Fruit fly (Drosophila melanogaster) whole organism, prepupa: Measurements from ENCODE around the gene CG44002.

ENCODE experiments used
- CG3032 ChIP-seq: fragments of 200-800 bp; optimal IDR thresholded peaks from 2 replicates; lab custom pipeline; 2019; ENCODE audit warnings: missing biosample characterization, mild to moderate bottlenecking, missing genetic modification characterization, moderate library complexity
- CG7368 ChIP-seq: fragments of 200-800 bp; sonication (Bioruptor generic); optimal IDR thresholded peaks from 3 replicates; lab custom pipeline; 2016; ENCODE audit warnings: missing biosample characterization, missing genetic modification characterization
- OdsH ChIP-seq: fragments of 200-800 bp; sonication (Bioruptor generic); optimal IDR thresholded peaks from 3 replicates; lab custom pipeline; 2016; ENCODE audit warnings: missing biosample characterization, missing genetic modification characterization
- Smox ChIP-seq: fragments of 200-800 bp; sonication (Bioruptor generic); optimal IDR thresholded peaks from 3 replicates; lab custom pipeline; 2016; ENCODE audit warnings: missing biosample characterization, missing genetic modification characterization
- achi ChIP-seq: fragments of 200-800 bp; sonication (Bioruptor generic); optimal IDR thresholded peaks from 3 replicates; lab custom pipeline; 2016; ENCODE audit warnings: missing biosample characterization, missing genetic modification characterization
- dsx ChIP-seq: fragments of 200-800 bp; optimal IDR thresholded peaks from 3 replicates; lab custom pipeline; 2019; ENCODE audit warnings: missing biosample characterization, mild to moderate bottlenecking, missing genetic modification characterization, moderate library complexity; ENCODE audit not compliant: poor library complexity, severe bottlenecking
- fkh ChIP-seq: fragments of 200-800 bp; sonication (Bioruptor generic); optimal IDR thresholded peaks from 3 replicates; lab custom pipeline; 2017; ENCODE audit warnings: missing biosample characterization, mild to moderate bottlenecking, missing genetic modification characterization, moderate library complexity
- salr ChIP-seq, 2 experiments: fragments of 200-800 bp; sonication (Bioruptor generic); optimal IDR thresholded peaks; 3 replicates each; lab custom pipeline; 2016 to 2018; ENCODE audit warnings: missing biosample characterization in 2 of 2, missing genetic modification characterization in 2 of 2, mild to moderate bottlenecking in 1 of 2
- spab ChIP-seq: fragments of 200-800 bp; sonication (Bioruptor generic); optimal IDR thresholded peaks from 2 replicates; lab custom pipeline; 2017; ENCODE audit warnings: missing biosample characterization, mild to moderate bottlenecking, missing genetic modification characterization, missing genetic modification reagents
- svp ChIP-seq: fragments of 200-800 bp; sonication (Bioruptor generic); peaks from one replicate; lab custom pipeline; 2016; ENCODE audit warnings: missing biosample characterization, missing genetic modification characterization

Gene CG44002

DNA sequence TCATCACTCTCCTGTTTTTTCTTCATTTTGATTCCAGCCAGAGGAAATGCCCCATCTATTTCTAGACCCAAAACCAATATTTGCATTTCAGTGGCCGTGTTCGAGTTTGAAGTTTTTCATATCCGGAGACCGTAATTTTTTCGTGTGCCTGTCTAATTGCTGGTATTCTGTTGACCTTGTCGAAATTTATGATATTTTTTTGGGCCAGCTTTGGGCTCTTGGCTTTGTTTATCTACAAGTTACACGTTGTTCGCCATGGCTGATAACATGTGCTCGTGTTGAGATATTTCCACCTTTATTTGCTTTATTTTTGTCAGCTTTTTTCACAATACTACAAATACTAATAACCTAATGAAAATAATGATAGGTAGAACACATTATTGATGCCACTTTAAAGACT, 49.1 kb downstream of the CG44002 start:
- TF ChIP-seq fkh (peak; percentile 80), CG3032 (no peak)

DNA sequence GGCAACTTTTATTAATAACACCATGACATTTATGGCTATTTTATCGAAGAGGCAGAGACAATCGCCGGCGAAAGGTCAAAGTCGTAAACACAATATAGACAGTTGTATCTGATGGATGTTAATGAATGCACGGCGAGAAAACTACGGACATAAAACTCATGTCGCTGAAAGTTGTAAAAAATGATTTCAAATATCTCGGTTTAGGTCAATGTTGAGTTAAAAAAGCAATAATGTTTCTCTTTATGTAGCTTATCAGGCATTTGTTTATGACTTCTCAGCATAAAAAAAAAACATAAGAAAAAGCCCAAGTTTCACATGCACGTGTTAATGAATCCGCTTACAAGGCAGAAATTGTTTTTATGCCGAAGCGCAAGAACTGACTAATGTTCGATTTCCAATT, 49.6 kb downstream of the CG44002 start:
- TF ChIP-seq svp, result no peak
- TF ChIP-seq Smox (GFP tag; lab: Kevin White, UChicago), result no peak
- TF ChIP-seq CG7368, result no peak
- TF ChIP-seq OdsH (GFP tag; lab: Kevin White, UChicago), result no peak
- TF ChIP-seq dsx (GFP tag; lab: Kevin White, UChicago), result no peak
- TF ChIP-seq, all 60 proteins: peak for 0

DNA sequence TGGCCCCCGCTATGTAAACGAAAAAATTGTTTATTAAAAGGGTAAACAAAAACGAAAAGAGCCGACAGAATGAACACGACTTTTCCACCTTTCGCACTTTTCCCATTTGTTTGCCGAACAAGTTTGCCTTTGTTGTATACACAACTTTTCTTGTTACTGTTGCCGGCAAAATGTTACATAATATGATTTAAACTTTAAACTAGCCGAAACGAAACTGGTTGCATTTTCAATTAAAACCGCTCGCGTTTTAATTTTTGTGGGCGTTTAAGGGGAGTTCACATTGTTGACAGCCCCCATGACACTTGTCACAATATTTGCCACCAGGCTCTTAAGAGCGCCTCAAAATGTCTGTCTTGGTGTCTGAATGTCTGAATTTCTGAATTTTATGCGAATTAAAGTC, 50.1 kb downstream of the CG44002 start:
- TF ChIP-seq salr (GFP tag; optimal IDR thresholded peaks at IDR 0.05; lab: Kevin White, UChicago), result no peak
- TF ChIP-seq achi, result no peak
- no peak for TF ChIP-seq spab (GFP tag; lab: Kevin White, UChicago)
- peak; percentile 41 for TF ChIP-seq fkh
